Worm (Caenorhabditis elegans): ENCODE measurements around the gene shpk-1.
A peak's percentile ranks its signal among the peaks of the same experiment; 100 is the strongest.

shpk-1 gene

DNA sequence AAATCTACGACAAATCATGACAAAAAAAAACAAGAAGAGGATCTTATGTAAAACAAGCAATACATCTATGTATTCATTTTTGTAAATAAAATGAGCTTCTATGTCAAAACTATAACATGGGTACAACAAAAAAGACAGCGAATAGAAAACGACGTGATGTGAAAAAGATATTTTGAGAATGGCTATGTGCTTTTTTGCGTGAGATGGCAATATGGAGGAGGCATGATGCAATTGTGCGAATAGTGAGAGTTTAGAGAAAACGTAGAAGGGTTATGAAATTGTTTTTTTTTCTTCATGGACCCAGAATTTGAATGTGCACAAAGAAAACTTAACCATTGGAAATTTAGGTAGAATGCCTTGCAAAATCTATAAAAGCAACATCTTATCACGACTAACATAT is 41.8 kb upstream of the shpk-1 start:
- no peak for TF ChIP-seq ceh-43 (GFP tag; optimal IDR thresholded peaks at IDR 0.05)
- peak; percentile 60 for TF ChIP-seq ces-1 (GFP tag; optimal IDR thresholded peaks at IDR 0.05)
- TF ChIP-seq nhr-2 (tag; optimal IDR thresholded peaks at IDR 0.05) = no peak
- no peak for TF ChIP-seq M03D4.4 (tag; optimal IDR thresholded peaks at IDR 0.05)
- no peak for TF ChIP-seq lsy-2 (tag; optimal IDR thresholded peaks at IDR 0.05)
- TF ChIP-seq hlh-1 (tag; optimal IDR thresholded peaks at IDR 0.05) = no peak
- no peak for TF ChIP-seq nhr-76 (tag; optimal IDR thresholded peaks at IDR 0.05)

- TF ChIP-seq mab-5 (tag; optimal IDR thresholded peaks at IDR 0.05) (no peak), cnd-1 (tag; optimal IDR thresholded peaks at IDR 0.05) (no peak), drap-1 (GFP tag; optimal IDR thresholded peaks at IDR 0.05) (no peak), hlh-1 (tag; optimal IDR thresholded peaks at IDR 0.05) (no peak), pha-4 (tag; optimal IDR thresholded peaks at IDR 0.05) (no peak), lin-13 (tag; optimal IDR thresholded peaks at IDR 0.05) (no peak), bed-3 (GFP tag; optimal IDR thresholded peaks at IDR 0.05) (no peak), blmp-1 (tag; optimal IDR thresholded peaks at IDR 0.05) (no peak), ztf-11 (tag; optimal IDR thresholded peaks at IDR 0.05) (no peak), nhr-237 (tag; optimal IDR thresholded peaks at IDR 0.05) (no peak), nhr-2 (tag; optimal IDR thresholded peaks at IDR 0.05) (no peak), nhr-28 (tag; optimal IDR thresholded peaks at IDR 0.05) (no peak), nhr-76 (tag; optimal IDR thresholded peaks at IDR 0.05) (no peak), unc-120 (tag; optimal IDR thresholded peaks at IDR 0.05; ENCODE audit: poor library complexity, severe bottlenecking) (no peak), elt-1 (tag; optimal IDR thresholded peaks at IDR 0.05; ENCODE audit: borderline replicate concordance, insufficient read depth) (no peak), tbx-8 (GFP tag; optimal IDR thresholded peaks at IDR 0.05) (no peak), flh-1 (GFP tag; optimal IDR thresholded peaks at IDR 0.05) (no peak)
Measured at ce11 chrIII:13570347-13570746, 37.5 kb upstream of the shpk-1 start, which contains the start of gene exc-12. Gene exc-12 (minus strand): TSS chrIII:13570447.

DNA sequence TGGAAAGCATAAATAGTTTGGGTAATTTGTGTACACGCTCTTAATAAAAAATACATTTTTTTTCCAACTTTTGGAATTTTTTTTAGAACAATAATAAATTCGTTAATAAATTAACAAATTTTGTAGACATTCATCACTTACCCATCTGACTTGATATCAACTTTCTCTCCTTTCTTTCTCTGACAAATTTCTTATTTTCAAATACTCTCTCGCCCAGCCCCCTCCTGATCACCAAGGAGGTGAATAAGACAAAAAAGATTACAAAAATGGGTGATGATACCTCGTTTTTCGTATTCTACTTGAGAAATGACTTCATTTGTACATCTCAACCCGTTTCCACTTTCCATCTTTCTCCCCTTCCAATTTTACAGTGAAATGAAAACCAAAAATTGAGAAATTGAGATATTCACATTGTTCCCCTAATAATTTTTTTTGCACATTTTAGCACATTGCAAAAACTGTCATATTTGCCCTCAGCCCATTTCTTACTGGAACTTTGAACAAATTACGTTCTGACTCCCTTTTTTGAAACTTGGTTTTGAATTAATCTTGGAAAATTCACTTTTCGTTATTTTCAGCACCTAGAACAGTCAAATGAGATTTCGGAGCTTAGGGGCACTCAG is 32.1 kb upstream of the shpk-1 start, which contains the start of gene osm-7:
Gene osm-7 (plus strand): TSS at position 573 of the 623 bp plus-strand sequence.
- no peak for TF ChIP-seq flh-1 (GFP tag; optimal IDR thresholded peaks at IDR 0.05)
- TF ChIP-seq ceh-43 (GFP tag; optimal IDR thresholded peaks at IDR 0.05) = no peak
- no peak for TF ChIP-seq ceh-83 (GFP tag; optimal IDR thresholded peaks at IDR 0.05)
- no peak for TF ChIP-seq ham-2 (GFP tag; optimal IDR thresholded peaks at IDR 0.05)
- TF ChIP-seq ceh-39 (tag; optimal IDR thresholded peaks at IDR 0.05) = no peak
- TF ChIP-seq nhr-28 (tag; optimal IDR thresholded peaks at IDR 0.05) = no peak
- TF ChIP-seq elt-1 (tag; optimal IDR thresholded peaks at IDR 0.05; ENCODE audit: borderline replicate concordance, insufficient read depth) = no peak
- no peak for TF ChIP-seq elt-3 (tag; optimal IDR thresholded peaks at IDR 0.05)
- no peak for TF ChIP-seq sem-2 (GFP tag; optimal IDR thresholded peaks at IDR 0.05)
- TF ChIP-seq mls-2 (tag; optimal IDR thresholded peaks at IDR 0.05) = no peak
- TF ChIP-seq unc-62 (GFP tag; optimal IDR thresholded peaks at IDR 0.05) = no peak
- TF ChIP-seq lsy-2 (tag; optimal IDR thresholded peaks at IDR 0.05) = no peak
- TF ChIP-seq zip-8 (tag; optimal IDR thresholded peaks at IDR 0.05) = no peak
- TF ChIP-seq tbx-8 (GFP tag; optimal IDR thresholded peaks at IDR 0.05) = no peak
- TF ChIP-seq ztf-11 (tag; optimal IDR thresholded peaks at IDR 0.05) = no peak
- TF ChIP-seq cnd-1 (tag; optimal IDR thresholded peaks at IDR 0.05) = no peak
- no peak for TF ChIP-seq lin-13 (tag; optimal IDR thresholded peaks at IDR 0.05)

DNA sequence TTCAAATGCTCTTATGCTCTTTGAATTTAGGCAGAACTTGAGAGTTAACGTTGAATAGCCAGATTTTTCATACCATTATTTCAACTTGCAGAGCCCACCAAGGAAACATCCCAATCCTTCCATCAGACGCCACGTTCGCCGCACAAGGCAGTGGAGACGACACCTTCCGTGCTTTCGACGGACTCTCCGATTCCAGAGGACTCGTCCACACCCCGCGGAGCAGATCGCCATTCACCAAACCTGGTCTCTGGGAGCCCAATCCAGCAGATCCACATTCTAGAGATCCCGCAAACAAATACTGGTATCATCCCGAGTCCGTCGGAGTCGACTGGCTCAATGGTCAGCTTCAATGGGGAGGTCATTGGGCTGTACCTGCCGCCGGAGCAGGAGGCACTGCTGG is 27.7 kb upstream of the shpk-1 start:
- TF ChIP-seq ces-1 (GFP tag; optimal IDR thresholded peaks at IDR 0.05) (no peak), nhr-12 (tag; optimal IDR thresholded peaks at IDR 0.05) (no peak), sptf-1 (tag; optimal IDR thresholded peaks at IDR 0.05) (no peak), mep-1 (tag; optimal IDR thresholded peaks at IDR 0.05) (no peak), pha-4 (tag; optimal IDR thresholded peaks at IDR 0.05) (no peak), lin-13 (tag; optimal IDR thresholded peaks at IDR 0.05) (no peak), nhr-2 (tag; optimal IDR thresholded peaks at IDR 0.05) (no peak), cnd-1 (tag; optimal IDR thresholded peaks at IDR 0.05) (no peak), bed-3 (GFP tag; optimal IDR thresholded peaks at IDR 0.05) (no peak)

DNA sequence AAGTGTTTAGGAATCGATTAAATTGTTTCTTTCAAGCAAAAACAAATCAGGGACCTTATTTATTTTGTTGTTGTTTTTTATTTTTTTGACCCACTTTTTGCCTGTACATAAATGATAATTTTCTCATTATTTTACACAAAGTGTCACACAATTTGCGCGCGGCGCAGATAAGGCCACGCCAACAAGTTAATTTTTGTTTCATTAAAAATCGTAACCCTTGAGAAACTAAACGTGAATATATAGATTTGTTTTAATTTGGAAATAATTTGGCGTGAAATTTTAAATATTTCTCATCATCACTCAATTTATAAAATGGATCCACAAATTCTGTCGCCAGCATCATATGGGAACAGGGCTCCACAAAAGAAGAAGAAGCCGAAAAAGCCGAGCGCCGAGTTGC is 27.3 kb upstream of the shpk-1 start, which contains the start of gene T05D4.5:
Gene T05D4.5 (plus strand): TSS at position 301 of the 400 bp plus-strand sequence.
- TF ChIP-seq unc-62 (GFP tag; optimal IDR thresholded peaks at IDR 0.05) (no peak), nhr-237 (tag; optimal IDR thresholded peaks at IDR 0.05) (no peak), sptf-1 (tag; optimal IDR thresholded peaks at IDR 0.05) (no peak), ztf-11 (tag; optimal IDR thresholded peaks at IDR 0.05) (no peak), M03D4.4 (tag; optimal IDR thresholded peaks at IDR 0.05) (no peak), sem-2 (GFP tag; optimal IDR thresholded peaks at IDR 0.05) (no peak), unc-39 (tag; optimal IDR thresholded peaks at IDR 0.05) (no peak), zip-8 (tag; optimal IDR thresholded peaks at IDR 0.05) (no peak), flh-1 (GFP tag; optimal IDR thresholded peaks at IDR 0.05) (no peak), mls-2 (tag; optimal IDR thresholded peaks at IDR 0.05) (no peak), lin-32 (GFP tag; optimal IDR thresholded peaks at IDR 0.05) (no peak), unc-120 (tag; optimal IDR thresholded peaks at IDR 0.05; ENCODE audit: poor library complexity, severe bottlenecking) (no peak), elt-3 (tag; optimal IDR thresholded peaks at IDR 0.05) (no peak), ces-1 (GFP tag; optimal IDR thresholded peaks at IDR 0.05) (no peak), ceh-43 (GFP tag; optimal IDR thresholded peaks at IDR 0.05) (no peak)
